Fruit fly (Drosophila melanogaster) whole organism, embryonic: ENCODE measurements around the gene Gr89a.

ENCODE experiments used
- ATbp ChIP-seq: fragments of 200-800 bp; sonication (Bioruptor generic); optimal IDR thresholded peaks from 2 replicates; lab custom pipeline; 2017; ENCODE audit warnings: missing biosample characterization, mild to moderate bottlenecking, missing genetic modification characterization, missing genetic modification reagents
- Bgb ChIP-seq: fragments of 200-800 bp; sonication (Bioruptor generic); IDR thresholded peaks from 2 replicates; pipeline ENCODE4 v1.3.6; 2022; ENCODE audit warnings: missing biosample characterization, missing genetic modification characterization; ENCODE audit not compliant: partially characterized antibody
- CG1024 ChIP-seq: fragments of 200-800 bp; sonication (Bioruptor generic); IDR thresholded peaks from 2 replicates; pipeline ENCODE4 v1.3.6; 2022; ENCODE audit warnings: missing biosample characterization, missing genetic modification characterization
- CG10543 ChIP-seq: fragments of 200-800 bp; sonication (Bioruptor generic); optimal IDR thresholded peaks from 3 replicates; lab custom pipeline; 2017; ENCODE audit warnings: missing biosample characterization, mild to moderate bottlenecking, missing genetic modification characterization, moderate library complexity
- CG10959 ChIP-seq: fragments of 200-800 bp; sonication (Bioruptor generic); IDR thresholded peaks from 2 replicates; pipeline ENCODE4 v1.3.6; 2022; ENCODE audit warnings: missing biosample characterization, missing genetic modification characterization
- CG11093 ChIP-seq: fragments of 200-800 bp; sonication (Bioruptor generic); IDR thresholded peaks from 3 replicates; pipeline ENCODE4 v1.3.6; 2022; ENCODE audit warnings: missing biosample characterization, missing genetic modification characterization
- CG12659 ChIP-seq: fragments of 200-800 bp; sonication (Bioruptor generic); optimal IDR thresholded peaks from 3 replicates; lab custom pipeline; 2017; ENCODE audit warnings: mild to moderate bottlenecking, missing biosample characterization, missing genetic modification reagents, missing genetic modification characterization
- CG14965 ChIP-seq: fragments of 200-800 bp; sonication (Bioruptor generic); optimal IDR thresholded peaks from 2 replicates; lab custom pipeline; 2016; ENCODE audit warnings: missing biosample characterization, missing genetic modification characterization, borderline replicate concordance
- CG15269 ChIP-seq: fragments of 200-800 bp; sonication (Bioruptor generic); optimal IDR thresholded peaks from 2 replicates; lab custom pipeline; 2018; ENCODE audit warnings: missing biosample characterization, mild to moderate bottlenecking, missing genetic modification characterization, moderate library complexity
- CG15696 ChIP-seq: fragments of 200-800 bp; sonication (Bioruptor generic); optimal IDR thresholded peaks from 2 replicates; lab custom pipeline; 2019; ENCODE audit warnings: missing biosample characterization, mild to moderate bottlenecking, missing genetic modification characterization, moderate library complexity
- CG16779 ChIP-seq: fragments of 200-800 bp; sonication (Bioruptor generic); IDR thresholded peaks from 2 replicates; pipeline ENCODE4 v1.3.6; 2022; ENCODE audit warnings: missing biosample characterization, missing genetic modification characterization
- CG17568 ChIP-seq: fragments of 200-800 bp; sonication (Bioruptor generic); optimal IDR thresholded peaks from 2 replicates; lab custom pipeline; 2018; ENCODE audit warnings: missing biosample characterization, mild to moderate bottlenecking, missing genetic modification characterization, moderate library complexity
- CG32532 ChIP-seq: fragments of 200-800 bp; sonication (Bioruptor generic); IDR thresholded peaks from 2 replicates; pipeline ENCODE4 v1.3.6; 2022; ENCODE audit warnings: missing biosample characterization, missing genetic modification characterization
- CG33213 ChIP-seq: fragments of 200-800 bp; sonication (Bioruptor generic); optimal IDR thresholded peaks from 3 replicates; lab custom pipeline; 2016; ENCODE audit warnings: missing biosample characterization, missing genetic modification characterization
- CG4404 ChIP-seq: fragments of 200-800 bp; sonication (Bioruptor generic); IDR thresholded peaks from 2 replicates; pipeline ENCODE4 v1.3.6; 2022; ENCODE audit warnings: missing biosample characterization, missing genetic modification characterization
- CG4707 ChIP-seq: fragments of 200-800 bp; sonication (Bioruptor generic); optimal IDR thresholded peaks from 2 replicates; lab custom pipeline; 2018; ENCODE audit warnings: missing biosample characterization, mild to moderate bottlenecking, missing genetic modification characterization, moderate library complexity
- CG9797 ChIP-seq: fragments of 200-800 bp; sonication (Bioruptor generic); optimal IDR thresholded peaks from 3 replicates; lab custom pipeline; 2018; ENCODE audit warnings: missing biosample characterization, mild to moderate bottlenecking, missing genetic modification characterization
- CHES-1-like ChIP-seq: fragments of 200-800 bp; sonication (Bioruptor generic); optimal IDR thresholded peaks from 2 replicates; lab custom pipeline; 2016; ENCODE audit warnings: missing biosample characterization, missing genetic modification characterization
- CoRest ChIP-seq: fragments of 200-800 bp; sonication (Bioruptor generic); optimal IDR thresholded peaks from 3 replicates; lab custom pipeline; 2018; ENCODE audit warnings: missing biosample characterization, mild to moderate bottlenecking, missing genetic modification characterization, moderate library complexity
- Dbx ChIP-seq: fragments of 200-800 bp; sonication (Bioruptor generic); IDR thresholded peaks from 3 replicates; pipeline ENCODE4 v1.3.6; 2022; ENCODE audit warnings: missing biosample characterization, missing genetic modification characterization
- Doc3 ChIP-seq: fragments of 200-800 bp; sonication (Bioruptor generic); IDR thresholded peaks from 3 replicates; pipeline ENCODE4 v1.3.6; 2022; ENCODE audit warnings: missing biosample characterization, missing genetic modification characterization; ENCODE audit not compliant: partially characterized antibody
- Dp ChIP-seq: fragments of 200-800 bp; sonication (Bioruptor generic); optimal IDR thresholded peaks from 2 replicates; lab custom pipeline; 2018; ENCODE audit warnings: missing biosample characterization, mild to moderate bottlenecking, missing genetic modification characterization, moderate library complexity
- E2f1 ChIP-seq: fragments of 200-800 bp; sonication (Bioruptor generic); IDR thresholded peaks from 2 replicates; pipeline ENCODE4 v1.3.6; 2022; ENCODE audit warnings: missing biosample characterization, missing genetic modification characterization
- H15 ChIP-seq: fragments of 200-800 bp; sonication (Bioruptor generic); IDR thresholded peaks from 3 replicates; pipeline ENCODE4 v1.3.6; 2022; ENCODE audit warnings: missing biosample characterization, missing genetic modification characterization
- Hmx ChIP-seq: fragments of 200-800 bp; sonication (Bioruptor generic); optimal IDR thresholded peaks from 2 replicates; lab custom pipeline; 2016; ENCODE audit warnings: missing biosample characterization, missing genetic modification characterization
- Jarid2 ChIP-seq: fragments of 200-800 bp; sonication (Bioruptor generic); optimal IDR thresholded peaks from 3 replicates; lab custom pipeline; 2017; ENCODE audit warnings: mild to moderate bottlenecking, missing biosample characterization, missing genetic modification reagents, missing genetic modification characterization
- MBD-R2 ChIP-seq: fragments of 200-800 bp; sonication (Bioruptor generic); IDR thresholded peaks from 2 replicates; pipeline ENCODE4 v1.3.6; 2022; ENCODE audit warnings: missing biosample characterization, missing genetic modification characterization
- Med ChIP-seq: fragments of 200-800 bp; sonication (Bioruptor generic); peaks from one replicate; lab custom pipeline; 2016; ENCODE audit warnings: missing biosample characterization, missing genetic modification characterization, mild to moderate bottlenecking, inconsistent platforms, moderate library complexity
- NC2α ChIP-seq: fragments of 200-800 bp; sonication (Bioruptor generic); optimal IDR thresholded peaks from 2 replicates; lab custom pipeline; 2016; ENCODE audit warnings: missing biosample characterization, missing genetic modification characterization
- NfI ChIP-seq: fragments of 200-800 bp; sonication (Bioruptor generic); optimal IDR thresholded peaks from 3 replicates; lab custom pipeline; 2018; ENCODE audit warnings: missing biosample characterization, mild to moderate bottlenecking, missing genetic modification characterization, moderate library complexity
- Optix ChIP-seq: fragments of 200-800 bp; sonication (Bioruptor generic); IDR thresholded peaks from 3 replicates; pipeline ENCODE4 v1.3.6; 2022; ENCODE audit warnings: missing biosample characterization, missing genetic modification characterization
- Sin3A ChIP-seq: fragments of >200 bp; optimal IDR thresholded peaks from 2 replicates; lab custom pipeline; 2018
- Stat92E ChIP-seq, 3 experiments: fragments of >200 bp in 2 of 3; fragments of 200-800 bp in 1 of 3; sonication (Bioruptor generic) in 1 of 3; optimal IDR thresholded peaks; 2 replicates each; lab custom pipeline; 2017 to 2019; ENCODE audit warnings: missing biosample characterization in 3 of 3, missing genetic modification characterization in 3 of 3, mild to moderate bottlenecking in 1 of 3, moderate library complexity in 1 of 3
- Trl ChIP-seq, 3 experiments: fragments of >200 bp in 2 of 3; fragments of 200-800 bp in 1 of 3; sonication (Bioruptor generic) in 1 of 3; optimal IDR thresholded peaks; 2 replicates in 1 of 3; 3 replicates in 2 of 3; lab custom pipeline; 2016 to 2017; ENCODE audit warnings: missing biosample characterization in 1 of 3, missing genetic modification characterization in 1 of 3
- ara ChIP-seq: fragments of 200-800 bp; sonication (Bioruptor generic); IDR thresholded peaks from 2 replicates; pipeline ENCODE4 v1.3.6; 2022; ENCODE audit warnings: missing biosample characterization, missing genetic modification characterization
- chinmo ChIP-seq: fragments of 200-800 bp; sonication (Bioruptor generic); IDR thresholded peaks from 4 replicates; pipeline ENCODE4 v1.3.6; 2022; ENCODE audit warnings: missing biosample characterization, missing genetic modification characterization; ENCODE audit not compliant: partially characterized antibody
- crc ChIP-seq: fragments of 200-800 bp; sonication (Bioruptor generic); optimal IDR thresholded peaks from 2 replicates; lab custom pipeline; 2016; ENCODE audit warnings: missing biosample characterization, missing genetic modification characterization
- dati ChIP-seq: fragments of 200-800 bp; sonication (Bioruptor generic); IDR thresholded peaks from 2 replicates; pipeline ENCODE4 v1.3.6; 2022; ENCODE audit warnings: missing biosample characterization, missing genetic modification characterization
- ewg ChIP-seq: fragments of 200-800 bp; sonication (Bioruptor generic); optimal IDR thresholded peaks from 3 replicates; lab custom pipeline; 2017; ENCODE audit warnings: mild to moderate bottlenecking, missing biosample characterization, missing genetic modification reagents, missing genetic modification characterization
- gcm ChIP-seq: fragments of 200-800 bp; sonication (Bioruptor generic); optimal IDR thresholded peaks from 2 replicates; lab custom pipeline; 2019; ENCODE audit warnings: missing biosample characterization, mild to moderate bottlenecking, missing genetic modification characterization, moderate library complexity
- hkb ChIP-seq, 2 experiments: fragments of 200-800 bp in 1 of 2; fragments of >200 bp in 1 of 2; sonication (Bioruptor generic) in 1 of 2; IDR thresholded peaks in 1 of 2; optimal IDR thresholded peaks in 1 of 2; 2 replicates each; pipeline versions ENCODE4 v1.3.6 to Lab custom; 2017 to 2022; ENCODE audit warnings: missing biosample characterization in 1 of 2, missing genetic modification characterization in 1 of 2
- insv ChIP-seq, 2 experiments: fragments of 200-800 bp; sonication (Bioruptor generic); optimal IDR thresholded peaks; 3 replicates each; lab custom pipeline; 2016 to 2018; ENCODE audit warnings: missing biosample characterization in 2 of 2, missing genetic modification characterization in 2 of 2
- jigr1 ChIP-seq: fragments of 200-800 bp; sonication (Bioruptor generic); IDR thresholded peaks from 3 replicates; pipeline ENCODE4 v1.3.6; 2022; ENCODE audit warnings: missing biosample characterization, missing genetic modification characterization
- kah ChIP-seq: fragments of 200-800 bp; sonication (Bioruptor generic); optimal IDR thresholded peaks from 2 replicates; lab custom pipeline; 2018; ENCODE audit warnings: missing biosample characterization, mild to moderate bottlenecking, missing genetic modification characterization
- nmo ChIP-seq: fragments of 200-800 bp; sonication (Bioruptor generic); optimal IDR thresholded peaks from 2 replicates; lab custom pipeline; 2018; ENCODE audit warnings: missing biosample characterization, mild to moderate bottlenecking, missing genetic modification characterization, moderate library complexity
- odd ChIP-seq: fragments of 200-800 bp; sonication (Bioruptor generic); optimal IDR thresholded peaks from 2 replicates; lab custom pipeline; 2017; ENCODE audit warnings: missing biosample characterization, mild to moderate bottlenecking, missing genetic modification characterization
- psq ChIP-seq: fragments of 200-800 bp; sonication (Bioruptor generic); optimal IDR thresholded peaks from 2 replicates; lab custom pipeline; 2017; ENCODE audit warnings: missing biosample characterization, missing genetic modification characterization
- shn ChIP-seq: fragments of 200-800 bp; sonication (Bioruptor generic); optimal IDR thresholded peaks from 3 replicates; lab custom pipeline; 2016; ENCODE audit warnings: missing biosample characterization, missing genetic modification characterization
- sug ChIP-seq: fragments of 200-800 bp; optimal IDR thresholded peaks from 2 replicates; lab custom pipeline; 2019; ENCODE audit warnings: missing biosample characterization, mild to moderate bottlenecking, missing genetic modification characterization, moderate library complexity
- wek ChIP-seq: fragments of 200-800 bp; sonication (Bioruptor generic); optimal IDR thresholded peaks from 3 replicates; lab custom pipeline; 2018; ENCODE audit warnings: missing biosample characterization, mild to moderate bottlenecking, missing genetic modification characterization, moderate library complexity

Gene Gr89a

DNA sequence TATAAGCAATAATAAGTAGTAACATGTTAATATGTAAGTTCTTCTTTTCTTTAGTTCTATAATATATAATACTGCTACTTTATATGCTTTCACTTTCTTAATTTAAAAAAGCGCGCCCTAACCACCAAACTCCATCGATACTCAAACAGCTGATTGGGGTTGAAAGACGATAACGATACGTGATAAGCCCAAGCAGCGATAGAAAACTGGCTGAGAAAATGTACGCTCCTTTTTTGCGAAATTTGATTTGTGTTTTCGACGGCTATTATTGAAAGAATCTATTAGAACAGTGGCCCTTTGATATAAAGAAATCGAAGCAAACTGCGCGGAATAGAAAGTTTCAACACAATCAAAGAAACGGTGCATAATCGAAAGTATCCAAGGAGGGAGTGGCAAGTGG is 42.9 kb downstream of the Gr89a start, which contains the start of gene CG14883 (continued):
- peak; percentile 88 for TF ChIP-seq Dp (GFP tag; lab: Kevin White, UChicago)
- no peak for TF ChIP-seq nmo (GFP tag; lab: Kevin White, UChicago)
- TF ChIP-seq odd (GFP tag; lab: Kevin White, UChicago), result no peak
- TF ChIP-seq NC2α (GFP tag; lab: Kevin White, UChicago), result no peak
- TF ChIP-seq CG33213, result no peak
- TF ChIP-seq Med (GFP tag; lab: Kevin White, UChicago), result no peak
- 0 out of 4 replicates have a peak, but pooled peaks have one; percentile 14 for TF ChIP-seq chinmo (GFP tag; lab: Robert Waterston, UW)
- TF ChIP-seq CG12659 (GFP tag; lab: Kevin White, UChicago), result no peak
- no peak for TF ChIP-seq CG4707 (GFP tag; lab: Kevin White, UChicago)
- TF ChIP-seq CG10543 (GFP tag; lab: Kevin White, UChicago), result no peak
- no peak for TF ChIP-seq Dbx
- TF ChIP-seq Hmx, result no peak
- TF ChIP-seq E2f1 (GFP tag; lab: Robert Waterston, UW), result no peak
- TF ChIP-seq shn (GFP tag; lab: Kevin White, UChicago), result no peak
- no peak for TF ChIP-seq wek
- TF ChIP-seq CG32532, result no peak
- no peak for TF ChIP-seq ara (GFP tag; lab: Robert Waterston, UW)
- TF ChIP-seq Stat92E (GFP tag; optimal IDR thresholded peaks at IDR 0.05; lab: Kevin White, UChicago), result no peak
- no peak for TF ChIP-seq hkb (optimal IDR thresholded peaks at IDR 0.05; lab: Kevin White, UChicago)
- no peak for TF ChIP-seq hkb (GFP tag; IDR thresholded peaks at IDR 0.05; lab: Robert Waterston, UW)
- TF ChIP-seq MBD-R2 (GFP tag; lab: Robert Waterston, UW), result peak; percentile 54
- TF ChIP-seq CG15269, result no peak
- no peak for TF ChIP-seq CG16779 (GFP tag; lab: Robert Waterston, UW)
- TF ChIP-seq sug, result no peak
- no peak for TF ChIP-seq crc (GFP tag; lab: Kevin White, UChicago)
- TF ChIP-seq gcm (GFP tag; lab: Kevin White, UChicago), result no peak
- TF ChIP-seq NfI, result no peak
- no peak for TF ChIP-seq CG15696 (tag; lab: Kevin White, UChicago)
- no peak for TF ChIP-seq CG10959 (GFP tag; lab: Robert Waterston, UW)
- no peak for TF ChIP-seq psq (GFP tag; lab: Kevin White, UChicago)
- TF ChIP-seq ATbp (GFP tag; lab: Kevin White, UChicago), result no peak
- no peak for TF ChIP-seq CG14965
- no peak for TF ChIP-seq CoRest (tag; lab: Kevin White, UChicago)
- peak; percentile 40; the same call in 1 of the 2 replicates for TF ChIP-seq Bgb (GFP tag; lab: Robert Waterston, UW)
- no peak for TF ChIP-seq CG11093 (GFP tag; lab: Robert Waterston, UW)
- no peak for TF ChIP-seq Optix (GFP tag; lab: Robert Waterston, UW)
- no peak for TF ChIP-seq CG1024 (GFP tag; lab: Robert Waterston, UW)
- no peak for TF ChIP-seq insv (GFP tag; optimal IDR thresholded peaks at IDR 0.05; lab: Kevin White, UChicago)
- no peak for TF ChIP-seq ewg (GFP tag; lab: Kevin White, UChicago)
- TF ChIP-seq kah (GFP tag; lab: Kevin White, UChicago), result peak; percentile 10
- no peak for TF ChIP-seq CHES-1-like (GFP tag; lab: Kevin White, UChicago)
- no peak for TF ChIP-seq jigr1 (GFP tag; lab: Robert Waterston, UW)
- no peak for TF ChIP-seq Trl (optimal IDR thresholded peaks at IDR 0.05; lab: Kevin White, UChicago)
- TF ChIP-seq Trl (GFP tag; optimal IDR thresholded peaks at IDR 0.05; lab: Kevin White, UChicago), result no peak
- peak; percentile 18 for TF ChIP-seq CG17568 (GFP tag; lab: Kevin White, UChicago)
- TF ChIP-seq CG9797 (GFP tag; lab: Kevin White, UChicago), result peak; percentile 27
- TF ChIP-seq dati (GFP tag; lab: Robert Waterston, UW), result no peak
- no peak for TF ChIP-seq H15
- TF ChIP-seq Doc3 (GFP tag; lab: Robert Waterston, UW), result 0 out of 3 replicates have a peak, but pooled peaks have one; percentile 39
- TF ChIP-seq CG4404 (GFP tag; lab: Robert Waterston, UW), result no peak
- TF ChIP-seq Sin3A (lab: Kevin White, UChicago), result no peak
- TF ChIP-seq Jarid2 (GFP tag; lab: Kevin White, UChicago), result no peak
